Worm (Caenorhabditis elegans): ENCODE measurements around the gene pole-4.

Gene pole-4

ce11 chrII:14969320-14969950, at the start of gene pole-4, which contains the start of the genes nsun-5 and metl-2:
Gene pole-4, minus strand, starts transcription at chrII:14969354.
Gene nsun-5, plus strand, starts transcription at chrII:14969617.
Gene metl-2, plus strand, starts transcription at chrII:14969900.
- no peak for TF ChIP-seq sox-4 (tag; optimal IDR thresholded peaks at IDR 0.05)
- TF ChIP-seq egl-13 (tag; optimal IDR thresholded peaks at IDR 0.05): no peak
- TF ChIP-seq efl-3 (GFP tag; optimal IDR thresholded peaks at IDR 0.05): no peak
- no peak for TF ChIP-seq nhr-12 (tag; optimal IDR thresholded peaks at IDR 0.05)
- TF ChIP-seq ceh-90 (tag; optimal IDR thresholded peaks at IDR 0.05): no peak
- TF ChIP-seq rnt-1 (tag; optimal IDR thresholded peaks at IDR 0.05): no peak
- TF ChIP-seq C16A3.4 (tag; optimal IDR thresholded peaks at IDR 0.05): peak; percentile 57
- no peak for TF ChIP-seq grh-1 (GFP tag; IDR thresholded peaks at IDR 0.05)
- TF ChIP-seq nhr-85 (tag): no peak
- TF ChIP-seq lin-15B (tag; optimal IDR thresholded peaks at IDR 0.05): peak; percentile 70
- TF ChIP-seq pax-3 (tag; optimal IDR thresholded peaks at IDR 0.05): no peak
- TF ChIP-seq nhr-77 (tag; optimal IDR thresholded peaks at IDR 0.05): peak; percentile 57
- peak; percentile 63 for TF ChIP-seq isw-1 (GFP tag; IDR thresholded peaks at IDR 0.05)
- peak; percentile 52 for TF ChIP-seq swsn-7 (tag; optimal IDR thresholded peaks at IDR 0.05)
- TF ChIP-seq lir-3 (tag; optimal IDR thresholded peaks at IDR 0.05; ENCODE audit: poor library complexity): no peak
- peak; percentile 71 for TF ChIP-seq snu-23 (GFP tag; optimal IDR thresholded peaks at IDR 0.05)
- peak; percentile 76 to 87 (median 81) for TF ChIP-seq dpl-1 (GFP tag; optimal IDR thresholded peaks at IDR 0.05)
- no peak for TF ChIP-seq ztf-11 (tag; optimal IDR thresholded peaks at IDR 0.05)
- TF ChIP-seq F16B12.6 (tag; optimal IDR thresholded peaks at IDR 0.05): peak; percentile 91
- TF ChIP-seq vab-15 (tag; optimal IDR thresholded peaks at IDR 0.05): no peak
- no peak for TF ChIP-seq aha-1 (tag; optimal IDR thresholded peaks at IDR 0.05)
- TF ChIP-seq lin-13 (GFP tag; optimal IDR thresholded peaks at IDR 0.05): peak; percentile 10
- TF ChIP-seq nhr-76 (tag; optimal IDR thresholded peaks at IDR 0.05): no peak
- peak; percentile 27 for TF ChIP-seq dsc-1 (tag; optimal IDR thresholded peaks at IDR 0.05)
- no peak for TF ChIP-seq nhr-28 (tag; optimal IDR thresholded peaks at IDR 0.05)
- no peak for TF ChIP-seq sptf-1 (tag; optimal IDR thresholded peaks at IDR 0.05)
- TF ChIP-seq hlh-17 (GFP tag; optimal IDR thresholded peaks at IDR 0.05; ENCODE audit: borderline replicate concordance): no peak
- TF ChIP-seq blmp-1 (tag; optimal IDR thresholded peaks at IDR 0.05): peak; percentile 54
- TF ChIP-seq C34B4.2 (tag; optimal IDR thresholded peaks at IDR 0.05): no peak
- no peak for TF ChIP-seq C04F5.9 (tag; optimal IDR thresholded peaks at IDR 0.05)
- no peak for TF ChIP-seq mab-9 (GFP tag; IDR thresholded peaks at IDR 0.05)
- TF ChIP-seq ceh-8 (GFP tag; optimal IDR thresholded peaks at IDR 0.05): no peak
- TF ChIP-seq nhr-71 (tag; optimal IDR thresholded peaks at IDR 0.05): no peak
- TF ChIP-seq lin-14 (GFP tag; optimal IDR thresholded peaks at IDR 0.05): no peak
- no peak for TF ChIP-seq hlh-4 (tag; optimal IDR thresholded peaks at IDR 0.05)
- TF ChIP-seq ama-1 (optimal IDR thresholded peaks at IDR 0.05): no peak
- no peak for TF ChIP-seq nhr-47 (tag; optimal IDR thresholded peaks at IDR 0.05)
- TF ChIP-seq fkh-10 (GFP tag; optimal IDR thresholded peaks at IDR 0.05): no peak
- TF ChIP-seq elt-2 (tag; optimal IDR thresholded peaks at IDR 0.05): no peak
- no peak for TF ChIP-seq unc-62 (GFP tag; optimal IDR thresholded peaks at IDR 0.05)
- peak; percentile 59 to 81 for TF ChIP-seq efl-1 (optimal IDR thresholded peaks at IDR 0.05)
- peak; percentile 87 to 98 for TF ChIP-seq efl-1 (GFP tag; optimal IDR thresholded peaks at IDR 0.05 in 1 of 2)
- TF ChIP-seq nhr-19 (GFP tag; conservative IDR thresholded peaks at IDR 0.05): peak; percentile 33; the same call in 1 of the 2 replicates
- TF ChIP-seq fkh-4 (tag; optimal IDR thresholded peaks at IDR 0.05; ENCODE audit: borderline replicate concordance): no peak
- no peak for TF ChIP-seq zag-1 (tag; optimal IDR thresholded peaks at IDR 0.05)
- no peak for TF ChIP-seq hpl-2 (GFP tag; optimal IDR thresholded peaks at IDR 0.05)
- peak; percentile 67 to 85 for TF ChIP-seq lsy-2 (tag; optimal IDR thresholded peaks at IDR 0.05)
- TF ChIP-seq elt-3 (tag; optimal IDR thresholded peaks at IDR 0.05): peak in 1 of 6 experiments; percentile 74
- TF ChIP-seq unc-86 (tag; optimal IDR thresholded peaks at IDR 0.05): peak; percentile 31
- no peak for TF ChIP-seq Y116A8C.19 (tag; optimal IDR thresholded peaks at IDR 0.05; ENCODE audit: borderline replicate concordance)
- no peak for TF ChIP-seq pqm-1 (tag; optimal IDR thresholded peaks at IDR 0.05)
- TF ChIP-seq ceh-82 (tag; optimal IDR thresholded peaks at IDR 0.05): peak; percentile 49 to 54 (median 51)
- no peak for TF ChIP-seq nhr-11 (tag; optimal IDR thresholded peaks at IDR 0.05)

All from whole organism, L1 larva.